Worm (Caenorhabditis elegans): ENCODE data around the gene F46B3.16.
A peak's percentile ranks its signal among the peaks of the same experiment; 100 is the strongest.

Gene F46B3.16

DNA sequence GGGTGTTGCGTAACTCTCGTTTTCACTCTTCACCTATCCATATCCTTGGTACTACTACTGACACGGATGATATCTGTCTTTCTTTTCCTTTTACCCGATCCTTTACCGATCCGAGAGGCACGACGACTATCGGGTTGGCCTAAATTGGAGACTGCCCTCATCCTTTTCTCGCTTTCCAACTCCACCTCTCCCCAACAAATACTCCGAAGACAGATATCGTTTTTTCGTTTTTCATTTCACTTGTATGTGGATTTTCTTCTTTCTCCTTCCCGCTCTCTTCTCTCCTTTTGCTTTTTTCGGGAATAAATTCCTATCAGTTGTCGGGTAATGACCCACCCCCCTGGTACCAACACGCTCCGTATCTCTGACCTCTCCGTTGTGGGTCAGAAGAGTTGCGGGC is 30.5 kb downstream of the F46B3.16 start:
- no peak for TF ChIP-seq ttx-3 (tag; optimal IDR thresholded peaks at IDR 0.05)
- TF ChIP-seq C38D4.7 (GFP tag; optimal IDR thresholded peaks at IDR 0.05), result no peak
- TF ChIP-seq npax-4 (tag; optimal IDR thresholded peaks at IDR 0.05), result no peak
- TF ChIP-seq ceh-18 (tag; optimal IDR thresholded peaks at IDR 0.05), result no peak

DNA sequence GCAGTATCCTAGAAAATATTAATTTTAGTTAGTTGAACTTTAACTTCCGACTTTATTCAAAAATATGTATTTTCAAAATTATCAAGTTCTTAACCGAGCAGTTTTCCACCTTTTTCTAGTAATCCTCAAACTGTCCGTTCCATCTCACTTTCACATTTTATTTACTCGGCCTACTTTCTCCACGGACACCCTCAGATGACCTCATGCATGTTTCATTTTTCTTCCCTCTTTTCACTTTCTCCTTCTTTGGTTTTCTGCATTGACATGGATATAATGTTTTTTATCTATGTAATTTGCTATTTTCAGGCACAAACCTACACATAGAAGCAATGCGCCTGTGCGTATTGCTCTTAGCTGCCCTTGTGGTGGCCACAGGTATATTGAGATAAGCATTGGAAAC is 32.5 kb downstream of the F46B3.16 start, which contains the start of gene mlt-11:
TSS of gene mlt-11 (plus strand) at position 301 of the 400 bp plus-strand sequence.
- TF ChIP-seq nhr-232 (tag; optimal IDR thresholded peaks at IDR 0.05), result no peak
- no peak for TF ChIP-seq pha-2 (tag; optimal IDR thresholded peaks at IDR 0.05)
- TF ChIP-seq C08G9.2 (tag; optimal IDR thresholded peaks at IDR 0.05), result no peak
- TF ChIP-seq ceh-45 (GFP tag; IDR thresholded peaks at IDR 0.05), result no peak
- no peak for TF ChIP-seq tbx-2 (tag; optimal IDR thresholded peaks at IDR 0.05)
- TF ChIP-seq fkh-10 (GFP tag; optimal IDR thresholded peaks at IDR 0.05), result no peak
- no peak for TF ChIP-seq pha-4 (tag; optimal IDR thresholded peaks at IDR 0.05)
- TF ChIP-seq ets-4 (tag; optimal IDR thresholded peaks at IDR 0.05), result no peak
- no peak for TF ChIP-seq tbx-7 (tag; optimal IDR thresholded peaks at IDR 0.05)

DNA sequence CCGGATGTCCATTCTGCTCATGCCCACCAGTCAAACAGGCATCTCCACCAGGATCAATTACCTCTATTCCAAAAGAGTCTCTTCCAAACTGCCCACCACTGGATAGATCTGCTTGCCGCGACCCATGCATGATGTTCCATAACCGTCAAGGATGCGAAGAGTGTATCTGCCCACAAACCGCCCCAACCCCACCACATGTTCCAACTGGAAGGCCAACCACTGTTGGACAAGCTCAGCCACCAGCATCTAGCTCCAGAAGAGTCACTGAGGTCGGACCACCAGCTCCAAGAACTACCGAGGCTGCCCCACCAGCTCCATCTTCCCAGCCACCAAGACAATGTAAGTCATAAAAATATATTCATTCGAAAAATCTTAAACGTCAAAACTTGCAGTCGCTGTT is 36.2 kb downstream of the F46B3.16 start:
- TF ChIP-seq ceh-45 (GFP tag; IDR thresholded peaks at IDR 0.05) (no peak), elt-4 (tag; optimal IDR thresholded peaks at IDR 0.05) (no peak), dmd-4 (tag; optimal IDR thresholded peaks at IDR 0.05; ENCODE audit: borderline replicate concordance) (no peak), fax-1 (tag; optimal IDR thresholded peaks at IDR 0.05) (no peak)

DNA sequence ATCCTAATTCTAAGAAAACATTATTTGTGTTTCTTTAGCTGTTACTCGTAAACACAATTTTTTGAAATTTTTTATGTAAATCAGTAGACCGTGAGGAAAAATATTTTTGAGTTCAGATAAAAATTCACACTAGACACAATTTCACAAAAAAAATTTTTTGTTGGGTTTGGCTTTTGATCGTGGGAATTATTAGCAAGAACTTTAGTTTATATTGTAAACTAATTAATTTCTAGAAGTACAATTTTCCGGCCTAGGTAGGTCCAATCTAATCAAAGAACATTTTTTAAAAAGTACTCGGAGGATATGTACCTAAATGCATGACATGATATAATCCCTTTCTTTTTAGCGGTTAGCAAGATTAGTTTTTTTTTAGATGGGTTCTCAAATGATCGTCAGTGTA is 45.8 kb downstream of the F46B3.16 start:
- TF ChIP-seq nfya-1 (tag; optimal IDR thresholded peaks at IDR 0.05) (no peak), ama-1 (optimal IDR thresholded peaks at IDR 0.05) (no peak), ets-4 (tag; optimal IDR thresholded peaks at IDR 0.05) (no peak), syd-9 (tag; optimal IDR thresholded peaks at IDR 0.05) (no peak), tbx-2 (tag; optimal IDR thresholded peaks at IDR 0.05) (no peak), Y22D7AL.16 (tag; optimal IDR thresholded peaks at IDR 0.05) (no peak), madf-2 (tag; optimal IDR thresholded peaks at IDR 0.05) (no peak), T23F11.4 (GFP tag; optimal IDR thresholded peaks at IDR 0.05) (no peak), sox-2 (GFP tag; IDR thresholded peaks at IDR 0.05) (no peak), pha-2 (tag; optimal IDR thresholded peaks at IDR 0.05) (no peak), hlh-8 (tag; optimal IDR thresholded peaks at IDR 0.05) (no peak), pax-1 (tag; optimal IDR thresholded peaks at IDR 0.05) (no peak)

DNA sequence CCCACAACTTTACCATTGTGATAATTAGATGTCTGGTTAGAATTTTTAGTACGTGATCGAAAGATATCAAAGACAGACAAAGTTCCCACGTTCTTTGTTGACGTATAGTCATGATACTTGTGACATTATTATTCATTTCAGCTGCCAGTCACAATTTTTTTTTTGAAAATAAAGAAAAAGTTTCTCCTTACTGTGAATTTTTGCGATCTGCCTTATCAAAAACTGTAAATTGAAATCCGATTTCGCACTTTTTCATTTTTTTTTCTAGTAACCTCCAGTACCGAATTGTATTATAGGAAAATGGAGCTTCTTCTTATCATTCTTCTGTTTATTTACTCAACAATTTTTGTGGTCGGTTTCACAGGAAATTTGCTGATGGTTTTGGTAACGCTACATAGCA is 46.7 kb downstream of the F46B3.16 start, which contains the start of gene srsx-35:
TSS of gene srsx-35 (plus strand) at position 301 of the 400 bp plus-strand sequence.
- TF ChIP-seq ceh-9 (tag; optimal IDR thresholded peaks at IDR 0.05) (no peak), pag-3 (tag; optimal IDR thresholded peaks at IDR 0.05; ENCODE audit: borderline replicate concordance) (no peak), nhr-232 (tag; optimal IDR thresholded peaks at IDR 0.05) (no peak), C38D4.7 (GFP tag; optimal IDR thresholded peaks at IDR 0.05) (no peak), ahr-1 (tag; optimal IDR thresholded peaks at IDR 0.05) (no peak), K02D7.2 (tag; optimal IDR thresholded peaks at IDR 0.05) (no peak), fkh-6 (tag; optimal IDR thresholded peaks at IDR 0.05) (no peak), lin-11 (tag; optimal IDR thresholded peaks at IDR 0.05) (no peak), nfya-1 (tag; optimal IDR thresholded peaks at IDR 0.05) (no peak), ceh-24 (tag; optimal IDR thresholded peaks at IDR 0.05) (no peak), ceh-30 (tag; optimal IDR thresholded peaks at IDR 0.05) (no peak), pha-4 (tag; optimal IDR thresholded peaks at IDR 0.05) (no peak)

DNA sequence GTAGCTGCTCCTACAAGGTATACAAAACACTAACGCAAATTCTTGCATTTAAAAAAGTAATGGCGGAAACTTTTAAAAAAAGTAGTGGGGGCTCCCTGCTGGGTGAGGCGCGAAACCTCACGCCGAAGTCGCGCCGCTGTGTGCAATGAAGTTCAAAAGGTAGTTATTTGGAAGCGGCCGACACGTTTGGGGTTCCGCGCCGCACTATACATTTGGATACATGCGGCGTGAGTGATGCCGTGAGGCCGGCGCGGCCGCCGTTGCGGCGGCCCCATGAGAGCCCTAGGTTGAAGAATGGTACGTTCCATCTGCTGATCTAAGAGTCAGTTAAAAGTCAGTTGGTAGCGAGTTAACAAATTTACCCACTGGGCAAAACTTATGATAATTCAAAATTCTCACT is 47.4 kb downstream of the F46B3.16 start:
- no peak for TF ChIP-seq ceh-14 (tag; optimal IDR thresholded peaks at IDR 0.05)
- TF ChIP-seq pax-1 (tag; optimal IDR thresholded peaks at IDR 0.05), result no peak
- TF ChIP-seq fkh-10 (GFP tag; optimal IDR thresholded peaks at IDR 0.05), result no peak
- TF ChIP-seq ref-2 (tag; optimal IDR thresholded peaks at IDR 0.05), result peak; percentile 8
